Worm (Caenorhabditis elegans) whole organism, early embryonic: ENCODE data around the gene cyn-17.
"Not testable (repeated sequence)": the region's sequence is repeated elsewhere in the genome, so short reads cannot be mapped to it uniquely, and the experiment has no call there.

Experiments
- B0310.2 ChIP-seq: sonication (generic microtip); optimal IDR thresholded peaks from 2 replicates; lab custom pipeline; 2016; ENCODE audit warnings: mild to moderate bottlenecking, missing genetic modification characterization, missing compliant biosample characterization
- aly-1 ChIP-seq: sonication (generic microtip); optimal IDR thresholded peaks from 2 replicates; lab custom pipeline; 2016; ENCODE audit warnings: missing genetic modification characterization, missing compliant biosample characterization
- pes-1 ChIP-seq: fragments of 200-800 bp; sonication (Bioruptor generic); IDR thresholded peaks from 2 replicates; pipeline ENCODE4 v1.3.6; 2022; ENCODE audit warnings: missing genetic modification reagents, missing genetic modification characterization, missing compliant biosample characterization

ce11 chrV:5776941-5777340, 22.5 kb upstream of the cyn-17 start, which contains the start of gene F44E7.4:
- TF ChIP-seq pes-1 (GFP tag; lab: Robert Waterston, UW) = peak; percentile 87
- TF ChIP-seq aly-1; B0310.2 (tag; lab: Kevin White, UChicago): not testable (repeated sequence)
